Worm (Caenorhabditis elegans) whole organism, young adult: ENCODE measurements around the gene fbxa-64.

Source experiments
- F23B12.7 ChIP-seq: sonication (generic microtip); optimal IDR thresholded peaks from 2 replicates; lab custom pipeline; 2017; ENCODE audit warnings: missing genetic modification characterization, mild to moderate bottlenecking, missing compliant biosample characterization, antibody characterized with exemption, moderate library complexity; ENCODE audit not compliant: insufficient read depth
- F33H1.4 ChIP-seq: fragments of 200-800 bp; sonication (Bioruptor generic); IDR thresholded peaks from 2 replicates; pipeline ENCODE4 v1.3.6; 2022; ENCODE audit warnings: missing genetic modification reagents, missing genetic modification characterization, missing compliant biosample characterization
- F37B4.10 ChIP-seq: fragments of 200-800 bp; sonication (Bioruptor generic); IDR thresholded peaks from 2 replicates; pipeline ENCODE4 v1.3.6; 2022; ENCODE audit warnings: missing genetic modification characterization, missing compliant biosample characterization
- F55B11.4 ChIP-seq: sonication (generic microtip); optimal IDR thresholded peaks from 2 replicates; lab custom pipeline; 2016; ENCODE audit warnings: missing compliant biosample characterization, missing genetic modification characterization, borderline replicate concordance; ENCODE audit not compliant: insufficient read depth
- F57A8.1 ChIP-seq: fragments of 200-800 bp; sonication (Bioruptor generic); optimal IDR thresholded peaks from 2 replicates; lab custom pipeline; 2018; ENCODE audit warnings: mild to moderate bottlenecking, missing genetic modification characterization, moderate library complexity, missing compliant biosample characterization
- K11D2.4 ChIP-seq: fragments of 200-800 bp; sonication (Bioruptor generic); IDR thresholded peaks from 2 replicates; pipeline ENCODE4 v1.3.6; 2022; ENCODE audit warnings: missing genetic modification reagents, missing genetic modification characterization, missing compliant biosample characterization
- Y53G8AR.9 ChIP-seq: fragments of 200-800 bp; sonication (Bioruptor generic); conservative IDR thresholded peaks from 2 replicates; pipeline ENCODE4 v1.3.6; 2022; ENCODE audit warnings: missing genetic modification reagents, missing genetic modification characterization, missing compliant biosample characterization
- Y67H2A.10 ChIP-seq: fragments of 200-800 bp; sonication (Bioruptor generic); conservative IDR thresholded peaks from 2 replicates; pipeline ENCODE4 v1.3.6; 2022; ENCODE audit warnings: missing genetic modification reagents, missing genetic modification characterization, missing compliant biosample characterization
- Y95B8A.8 ChIP-seq: fragments of 200-800 bp; sonication (Bioruptor generic); IDR thresholded peaks from 2 replicates; pipeline ENCODE4 v1.3.6; 2022; ENCODE audit warnings: missing genetic modification reagents, missing genetic modification characterization, missing compliant biosample characterization
- aptf-3 ChIP-seq: fragments of 200-800 bp; sonication (Bioruptor generic); IDR thresholded peaks from 2 replicates; pipeline ENCODE4 v1.3.6; 2022; ENCODE audit warnings: missing genetic modification characterization, missing compliant biosample characterization
- bed-2 ChIP-seq: fragments of 200-800 bp; sonication (Bioruptor generic); IDR thresholded peaks from 2 replicates; pipeline ENCODE4 v1.3.6; 2022; ENCODE audit warnings: missing genetic modification reagents, missing genetic modification characterization, missing compliant biosample characterization
- ceh-100 ChIP-seq: fragments of 200-800 bp; sonication (Bioruptor generic); IDR thresholded peaks from 2 replicates; pipeline ENCODE4 v1.3.6; 2022; ENCODE audit warnings: missing genetic modification reagents, missing genetic modification characterization, missing compliant biosample characterization
- ceh-27 ChIP-seq: fragments of 200-800 bp; sonication (Bioruptor generic); optimal IDR thresholded peaks from 2 replicates; lab custom pipeline; 2018; ENCODE audit warnings: mild to moderate bottlenecking, missing genetic modification characterization, moderate library complexity, missing compliant biosample characterization
- ceh-58 ChIP-seq: fragments of 200-800 bp; sonication (Bioruptor generic); IDR thresholded peaks from 2 replicates; pipeline ENCODE4 v1.3.6; 2022; ENCODE audit warnings: missing genetic modification characterization, missing compliant biosample characterization
- die-1 ChIP-seq: sonication (generic microtip); optimal IDR thresholded peaks from 2 replicates; lab custom pipeline; 2016; ENCODE audit warnings: missing genotype, mild to moderate bottlenecking, missing genetic modification characterization, missing compliant biosample characterization
- efl-1 ChIP-seq: fragments of 150-350 bp; optimal IDR thresholded peaks from 2 replicates; lab custom pipeline; 2014; ENCODE audit warnings: missing biosample characterization, missing genetic modification reagents, missing genetic modification characterization
- ekl-4 ChIP-seq: fragments of 200-800 bp; sonication (Bioruptor generic); IDR thresholded peaks from 2 replicates; pipeline ENCODE4 v1.3.6; 2022; ENCODE audit warnings: missing genetic modification reagents, missing genetic modification characterization, missing compliant biosample characterization
- hlh-26 ChIP-seq: fragments of 200-800 bp; sonication (Bioruptor generic); conservative IDR thresholded peaks from 2 replicates; pipeline ENCODE4 v1.3.6; 2022; ENCODE audit warnings: missing genetic modification reagents, missing genetic modification characterization, missing compliant biosample characterization
- let-526 ChIP-seq: fragments of 200-800 bp; sonication (Bioruptor generic); IDR thresholded peaks from 2 replicates; pipeline ENCODE4 v1.3.6; 2022; ENCODE audit warnings: missing genetic modification reagents, missing genetic modification characterization, missing compliant biosample characterization
- let-607 ChIP-seq, 2 experiments: fragments of 200-800 bp in 1 of 2; sonication (Bioruptor generic) in 1 of 2; sonication (generic microtip) in 1 of 2; optimal IDR thresholded peaks; 2 replicates each; lab custom pipeline; 2016 to 2018; ENCODE audit warnings: mild to moderate bottlenecking in 2 of 2, missing compliant biosample characterization in 2 of 2, missing genetic modification characterization in 2 of 2, moderate library complexity in 2 of 2, missing genotype in 1 of 2
- lir-1 ChIP-seq: fragments of 200-800 bp; sonication (Bioruptor generic); conservative IDR thresholded peaks from 2 replicates; pipeline ENCODE4 v1.3.6; 2022; ENCODE audit warnings: missing genetic modification reagents, missing genetic modification characterization, missing compliant biosample characterization
- lsy-27 ChIP-seq: sonication (generic microtip); optimal IDR thresholded peaks from 2 replicates; lab custom pipeline; 2017; ENCODE audit warnings: missing genetic modification characterization, mild to moderate bottlenecking, missing compliant biosample characterization, antibody characterized with exemption, missing genotype, borderline replicate concordance; ENCODE audit not compliant: insufficient read depth
- madf-10 ChIP-seq: sonication (generic microtip); optimal IDR thresholded peaks from 2 replicates; lab custom pipeline; 2016; ENCODE audit warnings: mild to moderate bottlenecking, missing genetic modification characterization, missing compliant biosample characterization
- madf-3 ChIP-seq: fragments of 200-800 bp; sonication (Bioruptor generic); IDR thresholded peaks from 2 replicates; pipeline ENCODE4 v1.3.6; 2022; ENCODE audit warnings: missing genetic modification reagents, missing genetic modification characterization, missing compliant biosample characterization
- madf-8 ChIP-seq: fragments of 200-800 bp; sonication (Bioruptor generic); conservative IDR thresholded peaks from 2 replicates; pipeline ENCODE4 v1.3.6; 2022; ENCODE audit warnings: missing genetic modification reagents, missing genetic modification characterization, missing compliant biosample characterization
- mcd-1 ChIP-seq: fragments of 200-800 bp; sonication (Bioruptor generic); IDR thresholded peaks from 2 replicates; pipeline ENCODE4 v1.3.6; 2022; ENCODE audit warnings: missing genetic modification reagents, missing genetic modification characterization, missing compliant biosample characterization
- mes-4 ChIP-seq: sonication (generic microtip); optimal IDR thresholded peaks from 2 replicates; lab custom pipeline; 2016; ENCODE audit warnings: missing genotype, missing genetic modification characterization, missing compliant biosample characterization
- nhr-179 ChIP-seq: sonication (generic microtip); optimal IDR thresholded peaks from 2 replicates; lab custom pipeline; 2016; ENCODE audit warnings: mild to moderate bottlenecking, missing genetic modification characterization, missing compliant biosample characterization
- nhr-27 ChIP-seq: fragments of 200-800 bp; sonication (Bioruptor generic); optimal IDR thresholded peaks from 2 replicates; lab custom pipeline; 2018; ENCODE audit warnings: mild to moderate bottlenecking, missing genetic modification characterization, moderate library complexity, missing compliant biosample characterization
- nhr-80 ChIP-seq: sonication (generic microtip); optimal IDR thresholded peaks from 2 replicates; lab custom pipeline; 2016; ENCODE audit warnings: missing genetic modification characterization, missing compliant biosample characterization
- pha-4 ChIP-seq: fragments of 150-350 bp; sonication (generic microtip); optimal IDR thresholded peaks from 2 replicates; lab custom pipeline; 2014; ENCODE audit warnings: missing biosample characterization, missing genetic modification reagents, missing genetic modification characterization
- rec-8 ChIP-seq, 2 experiments: sonication (generic microtip); optimal IDR thresholded peaks; 2 replicates each; lab custom pipeline; 2016; ENCODE audit warnings: mild to moderate bottlenecking in 2 of 2, missing genetic modification characterization in 2 of 2, missing genetic modification reagents in 2 of 2, missing genotype in 2 of 2, missing biosample characterization in 1 of 2, missing compliant biosample characterization in 1 of 2, moderate library complexity in 1 of 2
- snpc-1.3 ChIP-seq: sonication (generic microtip); optimal IDR thresholded peaks from 2 replicates; lab custom pipeline; 2017; ENCODE audit warnings: missing genetic modification characterization, mild to moderate bottlenecking, missing compliant biosample characterization, antibody characterized with exemption, moderate library complexity, missing genotype, missing genetic modification reagents; ENCODE audit not compliant: insufficient read depth
- snpc-4 ChIP-seq, 5 experiments: fragments of 150-350 bp in 1 of 5; sonication (generic microtip) in 4 of 5; optimal IDR thresholded peaks; 2 replicates each; lab custom pipeline; 2014 to 2018; ENCODE audit warnings: missing genetic modification characterization in 5 of 5, missing biosample characterization in 3 of 5, antibody characterized with exemption in 2 of 5, mild to moderate bottlenecking in 2 of 5, missing compliant biosample characterization in 2 of 5, missing genotype in 2 of 5, moderate library complexity in 2 of 5, missing genetic modification reagents in 1 of 5
- tbp1 ChIP-seq: fragments of 200-800 bp; sonication (Bioruptor generic); optimal IDR thresholded peaks from 2 replicates; lab custom pipeline; 2018; ENCODE audit warnings: mild to moderate bottlenecking, missing genetic modification characterization, missing compliant biosample characterization
- tlf-1 ChIP-seq: fragments of 200-800 bp; sonication (Bioruptor generic); optimal IDR thresholded peaks from 2 replicates; lab custom pipeline; 2018; ENCODE audit warnings: mild to moderate bottlenecking, missing genetic modification characterization, missing compliant biosample characterization
- zim-3 ChIP-seq: sonication (generic microtip); optimal IDR thresholded peaks from 2 replicates; lab custom pipeline; 2017; ENCODE audit warnings: mild to moderate bottlenecking, missing genetic modification characterization, moderate library complexity, missing compliant biosample characterization

fbxa-64 gene

DNA sequence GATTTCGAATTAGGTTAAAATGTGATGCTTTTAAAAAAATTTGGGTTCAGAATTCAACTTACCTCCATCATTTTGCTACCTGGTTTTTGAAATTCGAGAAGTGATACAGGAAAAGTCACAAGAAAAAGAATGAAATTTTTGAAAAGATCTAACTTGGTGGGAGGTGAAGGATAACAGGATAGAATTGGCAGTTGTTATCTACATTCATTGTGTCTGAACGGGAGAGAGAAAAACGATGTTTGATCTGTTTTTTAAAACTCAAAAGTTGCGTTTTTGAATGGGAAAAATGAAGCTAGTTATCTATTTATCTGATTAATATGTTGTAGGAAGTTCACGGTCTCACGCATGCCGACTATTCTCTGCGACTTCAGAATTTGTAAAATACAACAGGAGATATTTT is 9.4 kb upstream of the fbxa-64 start, which contains the start of gene F35F10.7:
Gene F35F10.7, minus strand, starts transcription at position 101 of the 400 bp plus-strand sequence.
- TF ChIP-seq madf-10 (tag; lab: Kevin White, UChicago) (no peak), lsy-27 (tag; lab: Kevin White, UChicago) (no peak), nhr-27 (tag; lab: Kevin White, UChicago) (no peak), tbp1 (GFP tag; lab: Kevin White, UChicago) (no peak), F55B11.4 (tag; lab: Kevin White, UChicago) (no peak), K11D2.4 (no peak)

- no peak for TF ChIP-seq F33H1.4 (GFP tag; lab: Robert Waterston, UW)
- no peak for TF ChIP-seq Y53G8AR.9 (GFP tag; lab: Robert Waterston, UW)
- no peak for TF ChIP-seq hlh-26
- no peak for TF ChIP-seq nhr-179 (tag; lab: Kevin White, UChicago)
- TF ChIP-seq tlf-1 (GFP tag; lab: Kevin White, UChicago): no peak
- no peak for TF ChIP-seq F57A8.1 (GFP tag; lab: Kevin White, UChicago)
- TF ChIP-seq snpc-1.3 (tag; lab: Kevin White, UChicago): no peak
- no peak for TF ChIP-seq mcd-1 (GFP tag; lab: Robert Waterston, UW)
- TF ChIP-seq ceh-58: no peak
- no peak for TF ChIP-seq Y67H2A.10 (GFP tag; lab: Robert Waterston, UW)
- TF ChIP-seq zim-3 (tag; lab: Kevin White, UChicago): no peak
- TF ChIP-seq bed-2 (GFP tag; lab: Robert Waterston, UW): no peak
- no peak for TF ChIP-seq mes-4 (tag; lab: Kevin White, UChicago)
- TF ChIP-seq F37B4.10 (GFP tag; lab: Robert Waterston, UW): no peak
- TF ChIP-seq madf-10 (tag; lab: Kevin White, UChicago): no peak
- TF ChIP-seq ceh-27 (GFP tag; lab: Kevin White, UChicago): no peak
- TF ChIP-seq ekl-4 (GFP tag; lab: Robert Waterston, UW): no peak
These were observed 6.7 kb upstream of the fbxa-64 start, which contains the start of gene F35F10.5 for ce11 chrV:3284629-3285028. Gene F35F10.5, plus strand, starts transcription at chrV:3284929.

ce11 chrV:3282957-3283356 is 5.0 kb upstream of the fbxa-64 start, which contains the start of gene str-64:
Gene str-64, plus strand, starts transcription at chrV:3283257.
- TF ChIP-seq madf-8 (GFP tag; lab: Robert Waterston, UW) (no peak), snpc-4 (GFP tag; optimal IDR thresholded peaks at IDR 0.05; lab: Kevin White, UChicago) (no peak), snpc-4 (tag; optimal IDR thresholded peaks at IDR 0.05; lab: Kevin White, UChicago) (no peak), lir-1 (GFP tag; lab: Robert Waterston, UW) (no peak)

- TF ChIP-seq madf-3: 0 out of 2 replicates have a peak, but pooled peaks have one; percentile 28
- no peak for TF ChIP-seq efl-1 (GFP tag; lab: Kevin White, UChicago)
- no peak for TF ChIP-seq rec-8 (tag; optimal IDR thresholded peaks at IDR 0.05; lab: Kevin White, UChicago)
- TF ChIP-seq Y53G8AR.9 (GFP tag; lab: Robert Waterston, UW): no peak
- no peak for TF ChIP-seq Y95B8A.8 (GFP tag; lab: Robert Waterston, UW)
These were observed 3.6 kb upstream of the fbxa-64 start, which contains the start of gene T28A11.25 for ce11 chrV:3281523-3281922. Gene T28A11.25, plus strand, starts transcription at chrV:3281823.

- TF ChIP-seq snpc-4 (GFP tag; optimal IDR thresholded peaks at IDR 0.05; lab: Kevin White, UChicago) (no peak), snpc-4 (tag; optimal IDR thresholded peaks at IDR 0.05; lab: Kevin White, UChicago) (no peak), nhr-27 (tag; lab: Kevin White, UChicago) (no peak), ceh-100 (no peak), mcd-1 (GFP tag; lab: Robert Waterston, UW) (no peak), nhr-80 (tag; lab: Kevin White, UChicago) (no peak), aptf-3 (no peak), lir-1 (GFP tag; lab: Robert Waterston, UW) (no peak), let-607 (tag; optimal IDR thresholded peaks at IDR 0.05; lab: Kevin White, UChicago) (no peak), pha-4 (no peak), die-1 (no peak), F23B12.7 (tag; lab: Kevin White, UChicago) (no peak), F57A8.1 (GFP tag; lab: Kevin White, UChicago) (no peak), let-526 (GFP tag; lab: Robert Waterston, UW) (no peak)
- TF ChIP-seq, all 124 proteins: peak for 0
These were observed 2.1 kb upstream of the fbxa-64 start, which contains the start of gene T28A11.2 for ce11 chrV:3280009-3280408. Gene T28A11.2, plus strand, starts transcription at chrV:3280379.
